Worm (Caenorhabditis elegans) whole organism, mixed stage, embryonic: ENCODE data around the gene bath-28.

Experiments used
- ces-1 ChIP-seq: fragments of 150-350 bp; optimal IDR thresholded peaks from 2 replicates; lab custom pipeline; 2014; ENCODE audit warnings: missing biosample characterization, missing genetic modification reagents, missing genetic modification characterization
- mep-1 ChIP-seq: fragments of 150-350 bp; optimal IDR thresholded peaks from 2 replicates; lab custom pipeline; 2017; ENCODE audit warnings: missing biosample characterization, missing genetic modification reagents, missing genetic modification characterization, inconsistent platforms
- ztf-11 ChIP-seq: fragments of 150-350 bp; optimal IDR thresholded peaks from 2 replicates; lab custom pipeline; 2014; ENCODE audit warnings: missing biosample characterization, missing genetic modification characterization

- TF ChIP-seq mep-1 (tag; lab: Kevin White, UChicago) (no peak), ces-1 (GFP tag; lab: Kevin White, UChicago) (no peak), ztf-11 (no peak)
Measured at ce11 chrII:3343714-3344113, 1.1 kb downstream of the bath-28 start, which contains the start of gene F14D2.15.
